Fruit fly (Drosophila melanogaster) whole organism, prepupa: ENCODE results near the gene Nepl19.

ENCODE experiments used
- cyc ChIP-seq: fragments of 200-800 bp; sonication (Bioruptor generic); optimal IDR thresholded peaks from 3 replicates; lab custom pipeline; 2016; ENCODE audit warnings: missing biosample characterization, missing genetic modification characterization
- fd85E ChIP-seq: fragments of 200-800 bp; sonication (Bioruptor generic); optimal IDR thresholded peaks from 3 replicates; lab custom pipeline; 2016; ENCODE audit warnings: missing biosample characterization, missing genetic modification characterization
- fkh ChIP-seq: fragments of 200-800 bp; sonication (Bioruptor generic); optimal IDR thresholded peaks from 3 replicates; lab custom pipeline; 2017; ENCODE audit warnings: missing biosample characterization, mild to moderate bottlenecking, missing genetic modification characterization, moderate library complexity
- lz ChIP-seq: fragments of 200-800 bp; sonication (Bioruptor generic); optimal IDR thresholded peaks from 3 replicates; lab custom pipeline; 2016; ENCODE audit warnings: missing biosample characterization, missing genetic modification characterization

DNA sequence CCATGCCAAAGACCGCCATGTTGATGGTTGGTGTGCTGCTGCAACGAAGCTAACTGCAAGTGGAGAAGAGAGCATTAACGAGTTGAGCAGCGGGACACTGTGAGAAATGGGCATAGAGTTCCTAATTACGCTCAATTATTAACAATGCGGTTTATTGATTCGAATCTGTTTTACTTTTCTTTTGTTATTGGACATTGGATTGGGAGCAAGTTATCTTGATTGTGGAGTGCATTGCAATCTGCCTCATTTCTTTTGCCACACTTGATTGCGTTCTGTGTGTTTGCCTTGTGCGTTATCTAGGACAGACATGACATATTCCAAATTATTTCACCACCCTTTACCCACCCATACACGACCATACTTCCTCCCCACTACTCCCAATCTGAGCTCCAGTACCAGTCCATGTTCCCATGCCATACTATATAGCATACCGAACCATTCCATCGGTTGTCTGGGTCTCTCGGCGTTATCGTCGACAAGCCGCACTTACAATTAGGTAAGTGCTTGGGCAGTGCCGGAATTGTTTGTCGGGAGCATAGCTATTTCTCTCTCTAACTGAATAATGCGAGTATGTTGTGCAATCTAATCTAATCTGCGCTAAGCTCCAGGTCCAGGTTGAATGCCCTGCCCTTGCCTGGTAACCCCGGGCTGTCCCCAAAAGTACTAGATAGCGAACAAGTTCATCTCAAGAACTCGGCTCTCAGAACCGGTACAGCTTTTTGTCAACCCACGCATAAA is 22.5 kb downstream of the Nepl19 start:
- TF ChIP-seq cyc (GFP tag; lab: Kevin White, UChicago) (no peak), lz (GFP tag; lab: Kevin White, UChicago) (no peak), fd85E (no peak), fkh (GFP tag; lab: Kevin White, UChicago) (no peak)
